Fruit fly (Drosophila melanogaster) whole organism, prepupa: ENCODE results near the gene Tpt.
A peak's percentile ranks its signal among the peaks of the same experiment; 100 is the strongest.

Experiments used
- Blimp-1 ChIP-seq: fragments of 200-800 bp; sonication (Bioruptor generic); optimal IDR thresholded peaks from 3 replicates; lab custom pipeline; 2017; ENCODE audit warnings: missing biosample characterization, missing genetic modification characterization, mild to moderate bottlenecking, moderate library complexity, missing genetic modification reagents
- CG10631 ChIP-seq: fragments of 200-800 bp; sonication (Bioruptor generic); optimal IDR thresholded peaks from 2 replicates; lab custom pipeline; 2016; ENCODE audit warnings: missing biosample characterization, missing genetic modification characterization
- CG11762 ChIP-seq: fragments of 200-800 bp; sonication (Bioruptor generic); optimal IDR thresholded peaks from 3 replicates; lab custom pipeline; 2016; ENCODE audit warnings: missing biosample characterization, missing genetic modification characterization; ENCODE audit not compliant: insufficient read depth
- CG11902 ChIP-seq: fragments of 200-800 bp; sonication (Bioruptor generic); optimal IDR thresholded peaks from 3 replicates; lab custom pipeline; 2016; ENCODE audit warnings: missing biosample characterization, missing genetic modification characterization
- CG15336 ChIP-seq: fragments of 200-800 bp; sonication (Bioruptor generic); IDR thresholded peaks from 2 replicates; pipeline ENCODE4 v1.3.6; 2022; ENCODE audit warnings: missing biosample characterization, missing genetic modification characterization
- CG1621 ChIP-seq: fragments of 200-800 bp; sonication (Bioruptor generic); optimal IDR thresholded peaks from 3 replicates; lab custom pipeline; 2018; ENCODE audit warnings: missing biosample characterization, mild to moderate bottlenecking, missing genetic modification characterization
- CG16779 ChIP-seq: fragments of 200-800 bp; sonication (Bioruptor generic); optimal IDR thresholded peaks from 3 replicates; lab custom pipeline; 2017; ENCODE audit warnings: missing biosample characterization, mild to moderate bottlenecking, missing genetic modification characterization
- CG3032 ChIP-seq: fragments of 200-800 bp; optimal IDR thresholded peaks from 2 replicates; lab custom pipeline; 2019; ENCODE audit warnings: missing biosample characterization, mild to moderate bottlenecking, missing genetic modification characterization, moderate library complexity
- CG31627 ChIP-seq: fragments of 200-800 bp; sonication (Bioruptor generic); optimal IDR thresholded peaks from 3 replicates; lab custom pipeline; 2016; ENCODE audit warnings: missing biosample characterization, missing genetic modification characterization
- CG34406 ChIP-seq: fragments of 200-800 bp; sonication (Bioruptor generic); optimal IDR thresholded peaks from 3 replicates; lab custom pipeline; 2016; ENCODE audit warnings: missing biosample characterization, missing genetic modification characterization
- CG4318 ChIP-seq: fragments of 200-800 bp; sonication (Bioruptor generic); optimal IDR thresholded peaks from 3 replicates; lab custom pipeline; 2017; ENCODE audit warnings: missing biosample characterization, mild to moderate bottlenecking, missing genetic modification characterization
- CG6163 ChIP-seq: fragments of 200-800 bp; sonication (Bioruptor generic); IDR thresholded peaks from 3 replicates; pipeline ENCODE4 v1.3.6; 2022; ENCODE audit warnings: missing biosample characterization, missing genetic modification characterization
- CG6276 ChIP-seq: fragments of 200-800 bp; sonication (Bioruptor generic); optimal IDR thresholded peaks from 2 replicates; lab custom pipeline; 2017; ENCODE audit warnings: missing biosample characterization, mild to moderate bottlenecking, missing genetic modification characterization
- CG6792 ChIP-seq: fragments of 200-800 bp; sonication (Bioruptor generic); optimal IDR thresholded peaks from 3 replicates; lab custom pipeline; 2016; ENCODE audit warnings: missing biosample characterization, missing genetic modification characterization
- CG6854 ChIP-seq: fragments of 200-800 bp; sonication (Bioruptor generic); optimal IDR thresholded peaks from 2 replicates; lab custom pipeline; 2017; ENCODE audit warnings: missing biosample characterization, mild to moderate bottlenecking, missing genetic modification characterization
- CG7368 ChIP-seq: fragments of 200-800 bp; sonication (Bioruptor generic); optimal IDR thresholded peaks from 3 replicates; lab custom pipeline; 2016; ENCODE audit warnings: missing biosample characterization, missing genetic modification characterization
- CG8319 ChIP-seq: fragments of 200-800 bp; sonication (Bioruptor generic); optimal IDR thresholded peaks from 3 replicates; lab custom pipeline; 2016; ENCODE audit warnings: missing biosample characterization, missing genetic modification characterization
- CG8632 ChIP-seq: fragments of 200-800 bp; sonication (Bioruptor generic); optimal IDR thresholded peaks from 3 replicates; lab custom pipeline; 2016; ENCODE audit warnings: missing biosample characterization, missing genetic modification characterization
- CG9139 ChIP-seq: fragments of 200-800 bp; sonication (Bioruptor generic); optimal IDR thresholded peaks from 3 replicates; lab custom pipeline; 2017; ENCODE audit warnings: missing biosample characterization, mild to moderate bottlenecking, missing genetic modification characterization
- Eip75B ChIP-seq: fragments of 200-800 bp; sonication (Bioruptor generic); optimal IDR thresholded peaks from 3 replicates; lab custom pipeline; 2016; ENCODE audit warnings: missing biosample characterization, missing genetic modification characterization
- Eip78C ChIP-seq: fragments of 200-800 bp; sonication (Bioruptor generic); peaks from one replicate; lab custom pipeline; 2016; ENCODE audit warnings: missing biosample characterization, missing genetic modification characterization
- Eip93F ChIP-seq: fragments of 200-800 bp; sonication (Bioruptor generic); optimal IDR thresholded peaks from 2 replicates; lab custom pipeline; 2016; ENCODE audit warnings: missing biosample characterization, mild to moderate bottlenecking, missing genetic modification characterization
- Ets96B ChIP-seq: fragments of 200-800 bp; optimal IDR thresholded peaks from 2 replicates; lab custom pipeline; 2019; ENCODE audit warnings: missing biosample characterization, mild to moderate bottlenecking, missing genetic modification characterization, moderate library complexity
- Gug ChIP-seq: fragments of 200-800 bp; sonication (Bioruptor generic); IDR thresholded peaks from 2 replicates; pipeline ENCODE4 v1.3.6; 2022; ENCODE audit warnings: missing biosample characterization, missing genetic modification characterization
- Hr39 ChIP-seq: fragments of 200-800 bp; sonication (Bioruptor generic); optimal IDR thresholded peaks from 2 replicates; lab custom pipeline; 2016; ENCODE audit warnings: missing biosample characterization, missing genetic modification characterization
- Lpt ChIP-seq: fragments of 200-800 bp; sonication (Bioruptor generic); optimal IDR thresholded peaks from 3 replicates; lab custom pipeline; 2016; ENCODE audit warnings: missing biosample characterization, missing genetic modification characterization
- OdsH ChIP-seq: fragments of 200-800 bp; sonication (Bioruptor generic); optimal IDR thresholded peaks from 3 replicates; lab custom pipeline; 2016; ENCODE audit warnings: missing biosample characterization, missing genetic modification characterization
- Smox ChIP-seq: fragments of 200-800 bp; sonication (Bioruptor generic); optimal IDR thresholded peaks from 3 replicates; lab custom pipeline; 2016; ENCODE audit warnings: missing biosample characterization, missing genetic modification characterization
- Sox102F ChIP-seq: fragments of 200-800 bp; sonication (Bioruptor generic); optimal IDR thresholded peaks from 2 replicates; lab custom pipeline; 2016; ENCODE audit warnings: missing biosample characterization, mild to moderate bottlenecking, missing genetic modification characterization
- Sox14 ChIP-seq: fragments of 200-800 bp; sonication (Bioruptor generic); optimal IDR thresholded peaks from 3 replicates; lab custom pipeline; 2016; ENCODE audit warnings: missing biosample characterization, missing genetic modification characterization
- acj6 ChIP-seq: fragments of 200-800 bp; sonication (Bioruptor generic); optimal IDR thresholded peaks from 3 replicates; lab custom pipeline; 2016; ENCODE audit warnings: missing biosample characterization, missing genetic modification characterization
- dac ChIP-seq: fragments of 200-800 bp; sonication (Bioruptor generic); optimal IDR thresholded peaks from 2 replicates; lab custom pipeline; 2017; ENCODE audit warnings: missing biosample characterization, mild to moderate bottlenecking, missing genetic modification characterization
- dsx ChIP-seq: fragments of 200-800 bp; optimal IDR thresholded peaks from 3 replicates; lab custom pipeline; 2019; ENCODE audit warnings: missing biosample characterization, mild to moderate bottlenecking, missing genetic modification characterization, moderate library complexity; ENCODE audit not compliant: poor library complexity, severe bottlenecking
- eg ChIP-seq: fragments of 200-800 bp; sonication (Bioruptor generic); IDR thresholded peaks from 3 replicates; pipeline ENCODE4 v1.3.6; 2022; ENCODE audit warnings: missing biosample characterization, missing genetic modification characterization
- esn ChIP-seq: fragments of 200-800 bp; sonication (Bioruptor generic); optimal IDR thresholded peaks from 2 replicates; lab custom pipeline; 2016; ENCODE audit warnings: missing biosample characterization, mild to moderate bottlenecking, missing genetic modification characterization, moderate library complexity
- fd59A ChIP-seq: fragments of 200-800 bp; sonication (Bioruptor generic); optimal IDR thresholded peaks from 2 replicates; lab custom pipeline; 2017; ENCODE audit warnings: missing biosample characterization, mild to moderate bottlenecking, missing genetic modification characterization, missing genetic modification reagents
- fd85E ChIP-seq: fragments of 200-800 bp; sonication (Bioruptor generic); optimal IDR thresholded peaks from 3 replicates; lab custom pipeline; 2016; ENCODE audit warnings: missing biosample characterization, missing genetic modification characterization
- fkh ChIP-seq: fragments of 200-800 bp; sonication (Bioruptor generic); optimal IDR thresholded peaks from 3 replicates; lab custom pipeline; 2017; ENCODE audit warnings: missing biosample characterization, mild to moderate bottlenecking, missing genetic modification characterization, moderate library complexity
- lz ChIP-seq: fragments of 200-800 bp; sonication (Bioruptor generic); optimal IDR thresholded peaks from 3 replicates; lab custom pipeline; 2016; ENCODE audit warnings: missing biosample characterization, missing genetic modification characterization
- net ChIP-seq: fragments of 200-800 bp; sonication (Bioruptor generic); optimal IDR thresholded peaks from 3 replicates; lab custom pipeline; 2016; ENCODE audit warnings: missing biosample characterization, missing genetic modification characterization
- pdm3 ChIP-seq: fragments of 200-800 bp; sonication (Bioruptor generic); optimal IDR thresholded peaks from 3 replicates; lab custom pipeline; 2016; ENCODE audit warnings: missing biosample characterization, missing genetic modification characterization
- ss ChIP-seq, 2 experiments: fragments of 200-800 bp; sonication (Bioruptor generic); optimal IDR thresholded peaks; 2 replicates in 1 of 2; 3 replicates in 1 of 2; lab custom pipeline; 2017 to 2018; ENCODE audit warnings: mild to moderate bottlenecking in 2 of 2, missing biosample characterization in 2 of 2, missing genetic modification characterization in 2 of 2, moderate library complexity in 1 of 2
- svp ChIP-seq: fragments of 200-800 bp; sonication (Bioruptor generic); peaks from one replicate; lab custom pipeline; 2016; ENCODE audit warnings: missing biosample characterization, missing genetic modification characterization
- topi ChIP-seq: fragments of 200-800 bp; sonication (Bioruptor generic); optimal IDR thresholded peaks from 3 replicates; lab custom pipeline; 2016; ENCODE audit warnings: missing biosample characterization, missing genetic modification characterization
- vri ChIP-seq: fragments of 200-800 bp; sonication (Bioruptor generic); optimal IDR thresholded peaks from 3 replicates; lab custom pipeline; 2016; ENCODE audit warnings: missing biosample characterization, mild to moderate bottlenecking, missing genetic modification characterization

Tpt gene

DNA sequence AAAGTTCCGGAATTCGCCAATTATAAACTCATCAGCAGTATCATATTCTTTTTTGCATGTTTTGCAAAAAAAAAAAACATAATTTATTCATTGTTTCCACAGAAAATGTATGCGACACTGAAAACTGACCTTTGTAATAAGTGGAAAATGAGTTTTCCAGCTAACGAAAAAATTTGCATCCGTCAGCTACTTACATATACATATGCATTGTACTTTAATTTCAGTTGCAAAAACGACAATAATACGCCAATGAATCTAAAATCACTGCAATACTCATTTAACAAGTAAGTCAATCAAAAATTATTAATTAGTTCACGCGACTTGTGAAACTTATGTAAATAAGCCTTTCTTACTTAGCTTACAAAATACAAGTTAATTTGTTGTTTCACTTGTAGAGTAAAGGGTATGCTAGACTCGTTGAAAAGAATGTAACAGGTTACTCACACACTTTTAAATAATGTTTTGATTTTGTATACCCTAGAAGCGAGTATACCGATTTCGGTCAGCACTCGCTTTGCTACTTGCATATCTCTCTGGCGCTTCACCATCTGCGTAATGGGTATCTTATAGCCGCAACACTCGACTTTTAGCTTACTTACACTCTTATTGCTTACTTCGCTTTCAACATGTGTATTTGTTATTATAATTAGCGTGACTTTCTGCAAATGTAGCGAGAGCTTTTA, 6.2 kb downstream of the Tpt start (continued):
- TF ChIP-seq CG34406 (GFP tag; lab: Kevin White, UChicago): peak; percentile 77
- peak; percentile 63 for TF ChIP-seq CG6792 (GFP tag; lab: Kevin White, UChicago)
- TF ChIP-seq Lpt (GFP tag; lab: Kevin White, UChicago): no peak
- TF ChIP-seq CG31627 (GFP tag; lab: Kevin White, UChicago): peak; percentile 90
- peak; percentile 28 for TF ChIP-seq Eip93F (GFP tag; lab: Kevin White, UChicago)
- no peak for TF ChIP-seq net
- no peak for TF ChIP-seq fkh (GFP tag; lab: Kevin White, UChicago)
- TF ChIP-seq CG16779 (tag; lab: Kevin White, UChicago): no peak
- peak; percentile 80 for TF ChIP-seq CG3032 (tag; lab: Kevin White, UChicago)

DNA sequence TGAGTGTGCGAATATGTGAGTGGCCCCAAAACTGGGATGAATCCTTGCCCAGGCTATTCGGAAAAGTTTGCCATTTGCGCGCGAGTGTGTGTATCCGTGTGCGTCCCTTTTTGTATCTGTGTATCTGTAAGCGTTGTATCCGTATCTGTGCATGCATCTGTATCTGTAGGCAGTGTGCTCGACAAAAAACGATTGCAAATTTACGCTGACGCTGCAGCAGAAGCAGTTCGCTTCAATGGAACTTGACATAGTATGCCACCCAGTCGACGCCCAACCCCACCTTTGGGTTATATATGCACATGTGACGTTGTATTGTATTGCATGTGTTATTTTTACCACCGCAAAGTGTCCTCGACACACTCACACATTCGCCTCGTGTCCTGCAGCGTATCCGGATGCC, 8.9 kb downstream of the Tpt start:
- TF ChIP-seq Eip75B (GFP tag; lab: Kevin White, UChicago) (no peak), svp (GFP tag; lab: Kevin White, UChicago) (no peak), CG11902 (GFP tag; lab: Kevin White, UChicago) (no peak), Gug (GFP tag; lab: Robert Waterston, UW) (no peak), CG6163 (no peak), CG8632 (GFP tag; lab: Kevin White, UChicago) (no peak), CG4318 (GFP tag; lab: Kevin White, UChicago) (no peak), Lpt (GFP tag; lab: Kevin White, UChicago) (no peak)

DNA sequence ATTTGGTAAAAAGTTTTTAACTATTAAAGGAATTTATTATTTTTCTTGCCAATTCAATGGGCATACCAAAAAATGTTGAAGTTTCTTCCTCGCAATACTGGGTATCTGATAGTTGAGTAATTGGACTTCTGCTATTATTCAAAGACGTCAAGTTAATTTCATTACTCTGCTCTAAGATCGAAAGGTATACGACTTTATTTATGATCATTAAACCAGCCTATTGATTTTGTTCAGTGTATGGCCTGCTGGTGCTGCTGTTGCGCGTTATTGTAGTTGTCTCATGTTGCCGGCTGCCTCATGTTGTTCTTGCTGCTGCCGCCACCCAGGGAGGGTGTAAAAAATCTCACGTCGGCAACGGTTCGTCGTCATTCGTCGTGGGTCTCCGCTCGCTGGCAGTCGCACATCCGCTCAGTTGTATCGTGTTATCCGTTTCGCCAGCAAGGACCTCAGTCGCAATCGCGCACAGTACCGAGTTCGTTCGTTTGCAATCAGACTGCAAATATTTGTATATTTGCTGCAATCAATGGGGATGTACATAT, 9.4 kb downstream of the Tpt start, which contains the start of gene CG7120:
TSS of gene CG7120 (plus strand) at position 371 of the 539 bp plus-strand sequence.
- peak; percentile 15 for TF ChIP-seq pdm3 (GFP tag; lab: Kevin White, UChicago)
- no peak for TF ChIP-seq fkh (GFP tag; lab: Kevin White, UChicago)
- TF ChIP-seq CG9139: no peak
- no peak for TF ChIP-seq CG8319 (GFP tag; lab: Kevin White, UChicago)
- TF ChIP-seq Sox14 (GFP tag; lab: Kevin White, UChicago): peak; percentile 23
- TF ChIP-seq Gug (GFP tag; lab: Robert Waterston, UW): no peak
- peak; percentile 47 for TF ChIP-seq CG6276 (GFP tag; lab: Kevin White, UChicago)
- no peak for TF ChIP-seq CG6854 (GFP tag; lab: Kevin White, UChicago)
- peak; percentile 41 for TF ChIP-seq Smox
- no peak for TF ChIP-seq dsx (GFP tag; lab: Kevin White, UChicago)
- TF ChIP-seq CG16779 (tag; lab: Kevin White, UChicago): no peak
- no peak for TF ChIP-seq vri
- TF ChIP-seq CG10631 (GFP tag; lab: Kevin White, UChicago): no peak
- TF ChIP-seq dac (GFP tag; lab: Kevin White, UChicago): no peak
- peak; percentile 51; the same call in 1 of the 2 replicates for TF ChIP-seq CG15336 (GFP tag; lab: Robert Waterston, UW)
- TF ChIP-seq CG7368 (GFP tag; lab: Kevin White, UChicago): no peak
- TF ChIP-seq CG1621 (tag; lab: Kevin White, UChicago): no peak
- peak; percentile 12 for TF ChIP-seq lz (GFP tag; lab: Kevin White, UChicago)
- peak; percentile 16 for TF ChIP-seq CG3032 (tag; lab: Kevin White, UChicago)
- TF ChIP-seq net: no peak
- TF ChIP-seq Sox102F (GFP tag; lab: Kevin White, UChicago): no peak
- peak; percentile 11 for TF ChIP-seq CG11762 (GFP tag; lab: Kevin White, UChicago)
- no peak for TF ChIP-seq fd85E
- TF ChIP-seq CG11902 (GFP tag; lab: Kevin White, UChicago): no peak
- TF ChIP-seq ss (GFP tag; optimal IDR thresholded peaks at IDR 0.05; lab: Kevin White, UChicago): no peak
- no peak for TF ChIP-seq Blimp-1 (GFP tag; lab: Kevin White, UChicago)
- TF ChIP-seq esn (GFP tag; lab: Kevin White, UChicago): peak; percentile 35
- peak; percentile 43; the same call in 1 of the 3 replicates for TF ChIP-seq eg (GFP tag; lab: Robert Waterston, UW)
- no peak for TF ChIP-seq fd59A (GFP tag; lab: Kevin White, UChicago)
- peak; percentile 27 for TF ChIP-seq CG31627 (GFP tag; lab: Kevin White, UChicago)
- TF ChIP-seq Eip78C: peak; percentile 80
- peak; percentile 51 for TF ChIP-seq OdsH
- peak; percentile 56 for TF ChIP-seq topi (GFP tag; lab: Kevin White, UChicago)
- TF ChIP-seq Hr39 (GFP tag; lab: Kevin White, UChicago): peak; percentile 21
- TF ChIP-seq acj6: peak; percentile 13
- peak; percentile 19 for TF ChIP-seq CG34406 (GFP tag; lab: Kevin White, UChicago)
- peak; percentile 31 for TF ChIP-seq Ets96B
